Fruit fly (Drosophila melanogaster): ENCODE data around the gene Hexim.

dm6 chr3R:14692230-14692970, 33.2 kb downstream of the Hexim start:
- TF ChIP-seq CG8301 (tag; optimal IDR thresholded peaks at IDR 0.05) (peak; percentile 81), CG14655 (GFP tag; optimal IDR thresholded peaks at IDR 0.05) (peak; percentile 86), CG34367 (tag; optimal IDR thresholded peaks at IDR 0.05) (peak; percentile 77), CG4496 (GFP tag; IDR thresholded peaks at IDR 0.05) (peak; percentile 92), EcR (GFP tag; optimal IDR thresholded peaks at IDR 0.05) (no peak), CG12605 (GFP tag; IDR thresholded peaks at IDR 0.05) (peak; percentile 66; the same call in 1 of the 2 replicates)
